Fruit fly (Drosophila melanogaster) Kc167 (cell line): ENCODE measurements around the gene CG33177.

Experiments used
- Myc ChIP-seq: fragments of >200 bp; optimal IDR thresholded peaks from 2 replicates; lab custom pipeline; 2017; ENCODE audit warnings: missing external identifiers
- h ChIP-seq: fragments of >200 bp; optimal IDR thresholded peaks from 3 replicates; lab custom pipeline; 2018; ENCODE audit warnings: missing external identifiers
- psq ChIP-seq: fragments of >200 bp; optimal IDR thresholded peaks from 2 replicates; lab custom pipeline; 2017; ENCODE audit warnings: missing external identifiers
- ttk ChIP-seq: sonication (Bioruptor generic); optimal IDR thresholded peaks from 2 replicates; lab custom pipeline; 2017; ENCODE audit warnings: missing external identifiers

DNA sequence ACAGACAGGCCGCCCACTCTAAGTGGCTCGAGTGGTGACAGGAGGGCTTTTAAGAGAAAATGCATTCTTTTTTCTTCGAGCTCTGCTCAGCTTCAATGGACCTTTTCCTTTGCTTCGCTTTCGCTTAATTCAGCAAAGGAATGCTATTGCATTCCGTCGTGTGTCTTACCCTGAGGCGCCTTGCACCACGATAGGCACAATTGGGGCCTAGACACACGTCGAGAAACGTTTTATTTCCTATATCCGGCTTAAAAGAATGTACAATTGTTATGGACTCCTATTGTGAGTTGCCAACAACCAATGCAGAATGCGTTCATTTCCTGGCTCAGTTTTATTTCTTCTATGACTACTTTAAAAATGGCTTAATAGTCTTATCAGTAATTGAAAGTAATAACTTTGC lies 10.0 kb downstream of the CG33177 start:
- TF ChIP-seq psq (lab: Kevin White, UChicago), result no peak
- no peak for TF ChIP-seq h (lab: Kevin White, UChicago)
- TF ChIP-seq ttk (lab: Kevin White, UChicago), result no peak
- TF ChIP-seq Myc (lab: Kevin White, UChicago), result no peak
